Fruit fly (Drosophila melanogaster): ENCODE results near the gene CG6923.

CG6923 gene

DNA sequence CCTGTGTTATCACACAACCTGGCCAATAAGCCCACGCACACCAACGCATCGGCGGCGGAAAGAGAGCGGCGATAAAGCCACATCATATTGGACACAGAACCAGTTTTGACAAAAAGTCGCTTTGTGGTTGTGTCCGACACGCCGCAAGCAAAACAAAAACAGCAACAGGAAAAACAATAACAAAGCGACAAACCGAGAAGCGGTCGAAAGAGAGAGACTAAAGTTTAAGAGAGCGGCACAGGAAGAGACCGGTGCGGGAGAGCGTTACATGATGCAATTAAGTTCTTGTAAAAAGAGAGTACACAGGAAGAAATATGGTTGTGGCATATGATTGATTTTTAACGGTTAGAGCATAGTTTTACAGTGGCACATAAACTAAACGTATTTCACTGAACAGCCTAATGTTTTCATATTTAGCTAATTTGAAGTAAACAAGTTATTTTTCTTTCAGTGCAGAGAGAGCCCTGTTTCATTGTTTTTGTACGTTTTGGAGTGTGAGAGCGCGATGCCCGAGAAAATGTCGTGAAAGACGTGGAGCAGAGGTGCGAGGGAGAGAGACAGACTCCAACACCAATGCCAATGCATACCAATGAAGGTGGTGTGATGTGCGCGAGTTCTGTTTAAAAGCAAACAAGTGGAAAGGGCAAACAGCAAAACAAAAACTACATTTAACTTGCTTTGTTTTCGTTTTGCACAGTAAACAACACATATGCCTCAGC, 11.0 kb upstream of the CG6923 start (continued):
- TF ChIP-seq Jra (GFP tag; optimal IDR thresholded peaks at IDR 0.05) (peak; percentile 99), Sp1 (GFP tag; optimal IDR thresholded peaks at IDR 0.05) (peak; percentile 100), rgr (GFP tag; optimal IDR thresholded peaks at IDR 0.05) (peak; percentile 100), Myc (optimal IDR thresholded peaks at IDR 0.05) (no peak), lola (GFP tag; optimal IDR thresholded peaks at IDR 0.05) (no peak), tai (GFP tag; optimal IDR thresholded peaks at IDR 0.05) (peak; percentile 99), jim (GFP tag; optimal IDR thresholded peaks at IDR 0.05) (peak; percentile 79), br (GFP tag; optimal IDR thresholded peaks at IDR 0.05) (peak; percentile 100)

DNA sequence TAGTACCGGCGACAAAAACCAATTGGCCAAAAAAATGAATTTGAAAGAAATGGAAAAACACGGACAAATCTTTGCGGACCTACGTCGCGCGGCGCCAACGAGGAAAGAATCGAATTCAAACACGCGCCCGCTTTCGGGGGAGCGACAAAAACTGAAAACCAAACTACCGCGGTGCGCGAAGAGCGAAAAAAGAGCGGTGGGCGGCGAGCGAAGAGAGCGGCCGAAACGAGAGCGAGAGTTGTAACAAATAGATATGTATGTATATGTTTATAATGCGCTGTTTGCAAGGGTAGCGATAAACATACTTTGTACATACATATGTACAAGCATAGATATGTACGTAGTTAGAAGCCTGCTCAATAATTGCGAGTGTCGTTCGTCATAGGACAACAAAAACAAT, 10.1 kb upstream of the CG6923 start:
- TF ChIP-seq dl (GFP tag; optimal IDR thresholded peaks at IDR 0.05; ENCODE audit: insufficient read depth in 1 of 2, partially characterized antibody in 2 of 2) (peak; percentile 55 to 81), Dif (GFP tag; optimal IDR thresholded peaks at IDR 0.05; ENCODE audit: partially characterized antibody) (peak; percentile 88), usp (GFP tag; optimal IDR thresholded peaks at IDR 0.05) (no peak), Hr83 (GFP tag; optimal IDR thresholded peaks at IDR 0.05; ENCODE audit: poor library complexity, severe bottlenecking) (no peak)

DNA sequence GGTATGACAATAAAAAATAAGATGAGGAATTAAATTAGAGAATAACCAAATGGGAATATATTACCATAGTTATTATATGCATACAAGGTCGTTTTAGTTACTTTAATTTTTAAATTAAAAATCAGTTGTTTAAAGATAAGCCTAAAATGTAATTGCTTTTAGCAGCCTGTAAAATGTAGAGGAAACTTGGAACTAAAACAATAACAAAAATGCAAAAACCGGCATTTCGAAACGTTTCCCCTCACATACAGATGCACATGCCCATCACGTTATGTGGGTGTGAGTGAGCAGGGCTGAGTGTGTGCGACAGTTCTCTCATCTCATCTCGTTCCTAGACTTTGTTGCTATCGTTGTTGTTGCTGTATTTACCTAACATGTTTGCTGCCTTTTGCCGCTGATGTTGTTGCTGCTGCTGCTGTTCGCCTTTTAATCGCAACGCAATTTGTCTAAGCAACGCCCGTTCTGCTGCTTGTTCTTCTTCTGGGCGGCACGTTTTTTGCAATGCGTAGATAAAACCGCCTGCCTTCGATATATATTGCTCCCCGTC, 9.4 kb upstream of the CG6923 start:
- TF ChIP-seq Dif (GFP tag; optimal IDR thresholded peaks at IDR 0.05; ENCODE audit: partially characterized antibody): peak; percentile 7
- TF ChIP-seq brk (GFP tag; optimal IDR thresholded peaks at IDR 0.05): peak; percentile 31
- TF ChIP-seq dl (GFP tag; optimal IDR thresholded peaks at IDR 0.05; ENCODE audit: insufficient read depth in 1 of 2, partially characterized antibody in 2 of 2): no peak
- TF ChIP-seq CG9705 (GFP tag; optimal IDR thresholded peaks at IDR 0.05): no peak
- TF ChIP-seq Rel (GFP tag; optimal IDR thresholded peaks at IDR 0.05): no peak
- TF ChIP-seq Rel (tag; optimal IDR thresholded peaks at IDR 0.05): no peak
- TF ChIP-seq Mio (GFP tag; optimal IDR thresholded peaks at IDR 0.05): no peak
- no peak for TF ChIP-seq sv (GFP tag; optimal IDR thresholded peaks at IDR 0.05)
- TF ChIP-seq Abd-B (GFP tag; optimal IDR thresholded peaks at IDR 0.05): no peak
- no peak for TF ChIP-seq Sp1 (GFP tag; optimal IDR thresholded peaks at IDR 0.05)
- no peak for TF ChIP-seq ey (GFP tag; optimal IDR thresholded peaks at IDR 0.05)
- TF ChIP-seq HLH106 (tag; optimal IDR thresholded peaks at IDR 0.05): no peak

DNA sequence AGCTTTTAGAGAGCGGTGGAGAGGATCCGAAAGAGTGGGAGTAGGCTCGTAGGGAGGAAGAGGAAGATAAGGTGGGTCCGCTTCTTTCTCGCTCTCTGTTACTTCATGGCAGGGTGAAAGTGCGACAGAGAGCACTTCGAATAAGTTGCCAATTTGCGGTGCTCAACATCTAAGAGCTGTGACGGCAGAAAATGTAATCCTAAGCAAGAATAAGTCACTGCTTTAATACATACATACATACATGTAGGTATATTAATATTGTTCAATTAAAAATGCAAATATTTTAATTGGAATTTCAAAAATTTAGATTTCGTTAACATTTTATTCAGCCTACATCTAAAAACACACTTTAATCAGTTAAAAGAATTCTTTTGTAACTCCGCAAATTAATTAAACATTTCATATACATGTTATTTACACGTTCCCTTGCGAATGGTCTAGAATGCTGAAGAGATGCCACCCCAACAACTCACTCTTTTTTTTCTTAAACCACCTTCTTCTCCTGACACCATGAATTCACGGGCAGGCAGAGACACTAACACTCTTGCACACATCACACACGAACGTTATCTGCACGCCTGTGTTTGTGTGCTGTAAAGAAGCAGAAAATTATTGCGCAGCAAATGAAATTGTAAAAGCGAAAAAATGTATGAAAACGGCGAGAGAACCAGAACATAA, 8.8 kb upstream of the CG6923 start:
- peak; percentile 51 for TF ChIP-seq HLH106 (tag; optimal IDR thresholded peaks at IDR 0.05)
- TF ChIP-seq rgr (GFP tag; optimal IDR thresholded peaks at IDR 0.05): peak; percentile 54
- TF ChIP-seq foxo (GFP tag; optimal IDR thresholded peaks at IDR 0.05): peak in 1 of 2 experiments; percentile 58
- TF ChIP-seq ey (GFP tag; optimal IDR thresholded peaks at IDR 0.05): peak; percentile 43
- TF ChIP-seq woc (GFP tag; optimal IDR thresholded peaks at IDR 0.05): peak; percentile 73
- no peak for TF ChIP-seq pan (optimal IDR thresholded peaks at IDR 0.05)
- TF ChIP-seq dl (GFP tag; optimal IDR thresholded peaks at IDR 0.05; ENCODE audit: insufficient read depth in 1 of 2, partially characterized antibody in 2 of 2): peak; percentile 16 to 67
- TF ChIP-seq OdsH (GFP tag; optimal IDR thresholded peaks at IDR 0.05): peak; percentile 43
- TF ChIP-seq h (GFP tag; optimal IDR thresholded peaks at IDR 0.05): peak; percentile 16
- peak; percentile 74 for TF ChIP-seq Dif (GFP tag; optimal IDR thresholded peaks at IDR 0.05; ENCODE audit: partially characterized antibody)
- peak; percentile 37 for TF ChIP-seq tai (GFP tag; optimal IDR thresholded peaks at IDR 0.05)
- TF ChIP-seq psq (GFP tag; optimal IDR thresholded peaks at IDR 0.05): peak; percentile 45
- TF ChIP-seq Hnf4 (GFP tag; optimal IDR thresholded peaks at IDR 0.05): peak; percentile 22
- no peak for TF ChIP-seq jim (GFP tag; optimal IDR thresholded peaks at IDR 0.05)
- no peak for TF ChIP-seq Mio (GFP tag; optimal IDR thresholded peaks at IDR 0.05)
- peak; percentile 48 for TF ChIP-seq Sp1 (GFP tag; optimal IDR thresholded peaks at IDR 0.05)
- TF ChIP-seq sage (GFP tag; optimal IDR thresholded peaks at IDR 0.05): peak; percentile 56
- no peak for TF ChIP-seq Hr78 (GFP tag; optimal IDR thresholded peaks at IDR 0.05)
- peak; percentile 11 for TF ChIP-seq Hr83 (GFP tag; optimal IDR thresholded peaks at IDR 0.05; ENCODE audit: poor library complexity, severe bottlenecking)
- TF ChIP-seq CG9705 (GFP tag; optimal IDR thresholded peaks at IDR 0.05): no peak
- TF ChIP-seq dsf (GFP tag; optimal IDR thresholded peaks at IDR 0.05; ENCODE audit: borderline replicate concordance): no peak
- TF ChIP-seq fru (GFP tag; optimal IDR thresholded peaks at IDR 0.05): peak; percentile 84
